Worm (Caenorhabditis elegans) whole organism, midembryonic: ENCODE measurements around the gene F44F4.15.
"Not testable (repeated sequence)": the region's sequence is repeated elsewhere in the genome, so short reads cannot be mapped to it uniquely, and the experiment has no call there.

ENCODE experiments used
- T22C8.4 ChIP-seq: fragments of 200-800 bp; sonication (Bioruptor generic); IDR thresholded peaks from 2 replicates; pipeline ENCODE4 v1.3.6; 2022; ENCODE audit warnings: missing genetic modification characterization, missing compliant biosample characterization
- cog-1 ChIP-seq: sonication (generic microtip); optimal IDR thresholded peaks from 2 replicates; lab custom pipeline; 2016; ENCODE audit warnings: missing genetic modification characterization, missing compliant biosample characterization
- flt-1 ChIP-seq: fragments of 200-800 bp; sonication (Bioruptor generic); IDR thresholded peaks from 2 replicates; pipeline ENCODE4 v1.3.6; 2022; ENCODE audit warnings: missing genetic modification characterization, missing compliant biosample characterization
- klf-2 ChIP-seq: fragments of 200-800 bp; sonication (Bioruptor generic); conservative IDR thresholded peaks from 2 replicates; pipeline ENCODE4 v1.3.6; 2022; ENCODE audit warnings: missing genetic modification reagents, missing genetic modification characterization, missing compliant biosample characterization
- med-1 ChIP-seq: sonication (generic microtip); optimal IDR thresholded peaks from 2 replicates; lab custom pipeline; 2017; ENCODE audit warnings: missing genetic modification characterization, mild to moderate bottlenecking, missing compliant biosample characterization, antibody characterized with exemption, missing genetic modification reagents; ENCODE audit not compliant: insufficient read depth
- ref-1 ChIP-seq: fragments of 200-800 bp; sonication (Bioruptor generic); conservative IDR thresholded peaks from 2 replicates; pipeline ENCODE4 v1.3.6; 2022; ENCODE audit warnings: missing genetic modification reagents, missing genetic modification characterization, missing compliant biosample characterization
- tab-1 ChIP-seq: fragments of 200-800 bp; sonication (Bioruptor generic); IDR thresholded peaks from 2 replicates; pipeline ENCODE4 v1.3.6; 2022; ENCODE audit warnings: missing genetic modification characterization, missing compliant biosample characterization
- ztf-23 ChIP-seq: fragments of 200-800 bp; sonication (Bioruptor generic); IDR thresholded peaks from 2 replicates; pipeline ENCODE4 v1.3.6; 2022; ENCODE audit warnings: missing genetic modification reagents, missing genetic modification characterization, missing compliant biosample characterization
- ztf-29 ChIP-seq: fragments of 200-800 bp; sonication (Bioruptor generic); IDR thresholded peaks from 2 replicates; pipeline ENCODE4 v1.3.6; 2022; ENCODE audit warnings: missing genetic modification reagents, missing genetic modification characterization, missing compliant biosample characterization

F44F4.15 gene

ce11 chrII:10885868-10886514, 28.5 kb upstream of the F44F4.15 start, which contains the start of gene F44F4.3:
Gene F44F4.3, minus strand, starts transcription at chrII:10885918.
- TF ChIP-seq ref-1 (GFP tag; lab: Robert Waterston, UW) (no peak), ztf-29 (GFP tag; lab: Robert Waterston, UW) (no peak), klf-2 (GFP tag; lab: Robert Waterston, UW) (no peak), tab-1 (GFP tag; lab: Robert Waterston, UW) (no peak), flt-1 (no peak), ztf-23 (no peak), cog-1 (tag; lab: Kevin White, UChicago) (no peak), med-1 (GFP tag; lab: Kevin White, UChicago) (no peak), T22C8.4 (no peak)

DNA sequence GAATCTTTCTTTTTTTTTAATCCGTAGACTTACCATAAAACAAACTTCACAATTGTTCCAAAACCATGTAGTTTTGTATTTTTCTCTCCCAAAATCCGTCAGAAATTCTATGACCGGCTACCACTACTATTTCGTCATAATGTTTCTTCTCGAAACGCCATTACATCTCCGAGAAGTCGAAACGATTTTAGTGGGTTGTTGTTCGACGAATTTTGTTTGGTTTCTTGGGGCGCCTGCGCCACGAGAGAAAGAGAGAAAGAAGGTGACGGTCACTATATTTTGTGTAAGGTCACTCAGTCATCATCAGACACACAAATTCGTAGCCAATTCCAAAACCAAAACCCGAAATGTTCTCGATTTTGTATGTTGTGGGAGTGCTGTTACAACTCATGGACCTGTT, 27.4 kb upstream of the F44F4.15 start:
- TF ChIP-seq med-1 (GFP tag; lab: Kevin White, UChicago) (no peak), klf-2 (GFP tag; lab: Robert Waterston, UW) (no peak), ref-1 (GFP tag; lab: Robert Waterston, UW) (no peak), cog-1 (tag; lab: Kevin White, UChicago) (no peak), ztf-29 (GFP tag; lab: Robert Waterston, UW) (no peak), flt-1 (no peak), ztf-23 (no peak), tab-1 (GFP tag; lab: Robert Waterston, UW) (no peak), T22C8.4 (no peak)

ce11 chrII:10888979-10889378, 25.5 kb upstream of the F44F4.15 start, which contains the start of gene ptr-8:
Gene ptr-8, plus strand, starts transcription at chrII:10889279.
- TF ChIP-seq cog-1 (tag; lab: Kevin White, UChicago) (no peak), med-1 (GFP tag; lab: Kevin White, UChicago) (no peak), ztf-29 (GFP tag; lab: Robert Waterston, UW) (no peak), klf-2 (GFP tag; lab: Robert Waterston, UW) (no peak), T22C8.4 (no peak), ztf-23 (no peak), tab-1 (GFP tag; lab: Robert Waterston, UW) (no peak), ref-1 (GFP tag; lab: Robert Waterston, UW) (no peak), flt-1 (no peak)

DNA sequence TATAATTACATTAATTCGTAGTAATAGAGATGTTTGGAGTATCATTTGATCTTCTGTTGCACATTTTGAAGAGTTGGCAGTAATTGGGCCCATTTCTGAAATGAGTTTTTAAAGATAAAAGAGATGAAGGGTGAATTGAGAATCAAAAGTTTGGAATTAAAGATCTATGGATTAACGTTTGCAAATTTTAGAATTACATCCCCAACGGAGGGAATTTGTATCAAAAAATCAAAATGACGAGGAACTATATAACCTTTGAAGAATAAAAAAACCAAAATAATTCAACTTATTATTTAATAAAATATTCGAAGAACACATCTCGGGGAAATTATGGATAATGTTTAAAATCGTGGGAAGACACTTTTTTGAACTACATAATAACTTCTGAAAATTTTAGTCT, 19.5 kb upstream of the F44F4.15 start, which contains the start of gene sra-10:
Gene sra-10 (minus strand): TSS at position 101 of the 400 bp plus-strand sequence.
- TF ChIP-seq ref-1 (GFP tag; lab: Robert Waterston, UW) (no peak), flt-1 (no peak), T22C8.4 (no peak), klf-2 (GFP tag; lab: Robert Waterston, UW) (no peak), ztf-29 (GFP tag; lab: Robert Waterston, UW) (no peak), med-1 (GFP tag; lab: Kevin White, UChicago) (no peak), ztf-23 (no peak), tab-1 (GFP tag; lab: Robert Waterston, UW) (no peak), cog-1 (tag; lab: Kevin White, UChicago) (no peak)

- TF ChIP-seq med-1 (GFP tag; lab: Kevin White, UChicago), result no peak
- TF ChIP-seq klf-2 (GFP tag; lab: Robert Waterston, UW), result no peak
- no peak for TF ChIP-seq cog-1 (tag; lab: Kevin White, UChicago)
- no peak for TF ChIP-seq flt-1
- no peak for TF ChIP-seq tab-1 (GFP tag; lab: Robert Waterston, UW)
- no peak for TF ChIP-seq ztf-23
- no peak for TF ChIP-seq ztf-29 (GFP tag; lab: Robert Waterston, UW)
- no peak for TF ChIP-seq T22C8.4
- TF ChIP-seq ref-1 (GFP tag; lab: Robert Waterston, UW), result no peak
Observed at ce11 chrII:10895959-10896358, 18.5 kb upstream of the F44F4.15 start.

ce11 chrII:10898998-10899397, 15.5 kb upstream of the F44F4.15 start:
- TF ChIP-seq ztf-23, result no peak
- TF ChIP-seq ztf-29 (GFP tag; lab: Robert Waterston, UW), result no peak
- no peak for TF ChIP-seq flt-1
- TF ChIP-seq tab-1 (GFP tag; lab: Robert Waterston, UW), result no peak
- no peak for TF ChIP-seq cog-1 (tag; lab: Kevin White, UChicago)
- TF ChIP-seq klf-2 (GFP tag; lab: Robert Waterston, UW), result no peak
- no peak for TF ChIP-seq T22C8.4

DNA sequence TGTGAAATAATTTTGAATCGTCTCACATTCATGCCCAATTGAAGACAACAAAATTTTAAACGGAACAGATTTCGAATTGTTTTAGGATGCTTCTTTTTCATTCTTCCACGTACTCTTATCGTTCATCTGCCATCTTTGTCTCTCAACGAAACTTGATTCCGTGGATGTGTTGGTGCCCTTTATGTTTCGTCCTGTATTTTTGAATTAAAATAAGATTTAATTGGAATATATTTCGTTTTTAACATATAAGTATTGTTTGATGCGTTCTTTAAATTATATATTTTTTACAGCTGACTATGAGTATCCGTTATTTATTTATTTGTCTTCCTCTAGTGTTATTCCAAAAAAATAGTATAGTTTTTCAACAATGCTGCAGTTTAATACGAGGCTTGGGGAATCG, 12.4 kb upstream of the F44F4.15 start, which contains the start of gene gly-1:
Gene gly-1 (minus strand): TSS at position 101 of the 400 bp plus-strand sequence.
- TF ChIP-seq ztf-29 (GFP tag; lab: Robert Waterston, UW), result no peak
- no peak for TF ChIP-seq med-1 (GFP tag; lab: Kevin White, UChicago)
- TF ChIP-seq klf-2 (GFP tag; lab: Robert Waterston, UW), result no peak
- TF ChIP-seq cog-1 (tag; lab: Kevin White, UChicago), result no peak

DNA sequence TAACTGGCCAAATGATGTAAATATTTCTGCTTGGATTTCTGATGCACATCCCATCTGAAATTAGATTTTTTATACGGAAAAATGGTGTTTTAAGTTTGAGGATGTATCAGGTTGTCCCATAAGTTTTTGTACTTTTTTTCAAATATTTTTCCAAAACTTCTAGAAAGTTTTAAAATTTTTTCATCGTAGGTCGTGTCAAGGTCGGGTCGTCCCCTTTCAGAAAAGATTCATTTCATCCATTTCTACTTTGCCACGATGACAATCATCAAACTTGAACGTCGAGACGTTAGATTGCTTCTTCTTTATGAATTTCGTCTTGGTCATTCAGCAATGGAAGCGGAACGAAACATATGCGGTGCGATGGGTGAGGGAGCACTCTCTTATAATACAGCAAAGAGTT, 10.1 kb upstream of the F44F4.15 start, which contains the start of gene sra-12:
Gene sra-12 (minus strand): TSS at position 101 of the 400 bp plus-strand sequence.
- TF ChIP-seq klf-2 (GFP tag; lab: Robert Waterston, UW); med-1 (GFP tag; lab: Kevin White, UChicago); ztf-29 (GFP tag; lab: Robert Waterston, UW): not testable (repeated sequence)

ce11 chrII:10910219-10910618, 4.2 kb upstream of the F44F4.15 start, which contains the start of gene sra-11:
Gene sra-11, minus strand, starts transcription at chrII:10910319.
- TF ChIP-seq cog-1 (tag; lab: Kevin White, UChicago) (no peak), klf-2 (GFP tag; lab: Robert Waterston, UW) (no peak), tab-1 (GFP tag; lab: Robert Waterston, UW) (no peak), ztf-23 (no peak), ref-1 (GFP tag; lab: Robert Waterston, UW) (no peak), flt-1 (no peak), med-1 (GFP tag; lab: Kevin White, UChicago) (no peak), T22C8.4 (no peak), ztf-29 (GFP tag; lab: Robert Waterston, UW) (no peak)
